Fruit fly (Drosophila melanogaster): ENCODE measurements around the gene CG8620.

Gene CG8620

dm6 chr3L:7189668-7190200 is 31.8 kb downstream of the CG8620 start, which contains the start of gene Dscam2:
Gene Dscam2, minus strand, starts transcription at chr3L:7189931.
- TF ChIP-seq usp (GFP tag; optimal IDR thresholded peaks at IDR 0.05) (no peak), sage (GFP tag; optimal IDR thresholded peaks at IDR 0.05) (no peak)

- no peak for TF ChIP-seq Rel (GFP tag; optimal IDR thresholded peaks at IDR 0.05)
- no peak for TF ChIP-seq Rel (tag; optimal IDR thresholded peaks at IDR 0.05)
- no peak for TF ChIP-seq h (GFP tag; optimal IDR thresholded peaks at IDR 0.05)
- no peak for TF ChIP-seq CrebA (GFP tag; optimal IDR thresholded peaks at IDR 0.05; ENCODE audit: borderline replicate concordance)
- no peak for TF ChIP-seq HLH106 (tag; optimal IDR thresholded peaks at IDR 0.05)
- TF ChIP-seq N (GFP tag; optimal IDR thresholded peaks at IDR 0.05), result no peak
Measured at dm6 chr3L:7190497-7190896, 32.6 kb downstream of the CG8620 start.

dm6 chr3L:7191218-7191617 is 33.3 kb downstream of the CG8620 start:
- TF ChIP-seq Hnf4 (GFP tag; optimal IDR thresholded peaks at IDR 0.05), result no peak
- TF ChIP-seq HLH106 (tag; optimal IDR thresholded peaks at IDR 0.05), result peak; percentile 23

All from whole organism, wandering third instar larva.